Worm (Caenorhabditis elegans) whole organism, late embryonic: ENCODE results near the gene Y37H2A.1.

ENCODE experiments used
- C38D4.7 ChIP-seq: fragments of 200-800 bp; sonication (Bioruptor generic); optimal IDR thresholded peaks from 2 replicates; lab custom pipeline; 2018; ENCODE audit warnings: mild to moderate bottlenecking, missing genetic modification characterization, moderate library complexity, missing compliant biosample characterization
- ama-1 ChIP-seq: fragments of 150-350 bp; optimal IDR thresholded peaks from 2 replicates; lab custom pipeline; 2014
- ceh-24 ChIP-seq: sonication (generic microtip); optimal IDR thresholded peaks from 2 replicates; lab custom pipeline; 2016; ENCODE audit warnings: mild to moderate bottlenecking, missing genetic modification characterization, missing compliant biosample characterization
- ceh-34 ChIP-seq: sonication (generic microtip); optimal IDR thresholded peaks from 2 replicates; lab custom pipeline; 2016; ENCODE audit warnings: mild to moderate bottlenecking, missing genetic modification characterization, missing compliant biosample characterization
- dmd-4 ChIP-seq: sonication (generic microtip); optimal IDR thresholded peaks from 2 replicates; lab custom pipeline; 2016; ENCODE audit warnings: borderline replicate concordance, missing genetic modification characterization, missing compliant biosample characterization
- dve-1 ChIP-seq: sonication (generic microtip); optimal IDR thresholded peaks from 2 replicates; lab custom pipeline; 2017; ENCODE audit warnings: antibody characterized with exemption, mild to moderate bottlenecking, missing genetic modification characterization, missing compliant biosample characterization
- elt-2 ChIP-seq: sonication (generic microtip); optimal IDR thresholded peaks from 2 replicates; lab custom pipeline; 2016; ENCODE audit warnings: missing genetic modification reagents, missing genetic modification characterization, missing compliant biosample characterization
- nhr-232 ChIP-seq: sonication (generic microtip); optimal IDR thresholded peaks from 2 replicates; lab custom pipeline; 2016; ENCODE audit warnings: missing genetic modification characterization, missing compliant biosample characterization
- pag-3 ChIP-seq: sonication (generic microtip); optimal IDR thresholded peaks from 2 replicates; lab custom pipeline; 2016; ENCODE audit warnings: missing compliant biosample characterization, missing genetic modification characterization, borderline replicate concordance
- pros-1 ChIP-seq: fragments of 150-350 bp; optimal IDR thresholded peaks from 2 replicates; lab custom pipeline; 2014; ENCODE audit warnings: missing biosample characterization, missing genetic modification reagents, missing genetic modification characterization

ce11 chrV:18146077-18146476, 38.0 kb downstream of the Y37H2A.1 start, which contains the start of gene C14A6.3:
- TF ChIP-seq nhr-232 (tag; lab: Kevin White, UChicago) (no peak), dmd-4 (tag; lab: Kevin White, UChicago) (no peak), ceh-34 (tag; lab: Kevin White, UChicago) (no peak), pag-3 (no peak), C38D4.7 (GFP tag; lab: Kevin White, UChicago) (no peak), pros-1 (tag; lab: Kevin White, UChicago) (no peak), ceh-24 (tag; lab: Kevin White, UChicago) (no peak), ama-1 (lab: Kevin White, UChicago) (no peak), elt-2 (tag; lab: Kevin White, UChicago) (no peak), dve-1 (no peak)
